Worm (Caenorhabditis elegans): ENCODE data around the gene dhs-5.

ce11 chrII:5478318-5478717, 24.7 kb downstream of the dhs-5 start, which contains the start of gene F56D1.1:
- no peak for TF ChIP-seq klf-2 (GFP tag; conservative IDR thresholded peaks at IDR 0.05)
- no peak for TF ChIP-seq ztf-29 (GFP tag; IDR thresholded peaks at IDR 0.05)
- no peak for TF ChIP-seq cog-1 (tag; optimal IDR thresholded peaks at IDR 0.05)
